Fruit fly (Drosophila melanogaster) whole organism, embryonic: Measurements from ENCODE around the gene unk.

Source experiments
- Aef1 ChIP-seq: fragments of 200-800 bp; sonication (Bioruptor generic); IDR thresholded peaks from 3 replicates; pipeline ENCODE4 v1.3.6; 2022; ENCODE audit warnings: missing biosample characterization, missing genetic modification characterization
- BEAF-32 ChIP-seq: fragments of 200-800 bp; sonication (Bioruptor generic); optimal IDR thresholded peaks from 3 replicates; lab custom pipeline; 2017; ENCODE audit warnings: missing biosample characterization, missing genetic modification characterization, mild to moderate bottlenecking, moderate library complexity, missing genetic modification reagents
- CG10267 ChIP-seq: fragments of 200-800 bp; sonication (Bioruptor generic); optimal IDR thresholded peaks from 2 replicates; lab custom pipeline; 2018; ENCODE audit warnings: missing biosample characterization, mild to moderate bottlenecking, missing genetic modification characterization, moderate library complexity
- CG10274 ChIP-seq: fragments of 200-800 bp; sonication (Bioruptor generic); optimal IDR thresholded peaks from 3 replicates; lab custom pipeline; 2017; ENCODE audit warnings: missing biosample characterization, mild to moderate bottlenecking, missing genetic modification characterization
- CG10321 ChIP-seq: fragments of 200-800 bp; sonication (Bioruptor generic); IDR thresholded peaks from 2 replicates; pipeline ENCODE4 v1.3.6; 2022; ENCODE audit warnings: missing biosample characterization, missing genetic modification characterization
- CG12391 ChIP-seq: fragments of 200-800 bp; sonication (Bioruptor generic); optimal IDR thresholded peaks from 3 replicates; lab custom pipeline; 2018; ENCODE audit warnings: missing biosample characterization, mild to moderate bottlenecking, missing genetic modification characterization, moderate library complexity
- CG12942 ChIP-seq: fragments of 200-800 bp; sonication (Bioruptor generic); optimal IDR thresholded peaks from 3 replicates; lab custom pipeline; 2016; ENCODE audit warnings: missing biosample characterization, missing genetic modification characterization
- CG15269 ChIP-seq: fragments of 200-800 bp; sonication (Bioruptor generic); optimal IDR thresholded peaks from 2 replicates; lab custom pipeline; 2018; ENCODE audit warnings: missing biosample characterization, mild to moderate bottlenecking, missing genetic modification characterization, moderate library complexity
- CG15696 ChIP-seq: fragments of 200-800 bp; sonication (Bioruptor generic); optimal IDR thresholded peaks from 2 replicates; lab custom pipeline; 2019; ENCODE audit warnings: missing biosample characterization, mild to moderate bottlenecking, missing genetic modification characterization, moderate library complexity
- CG1647 ChIP-seq: fragments of 200-800 bp; sonication (Bioruptor generic); optimal IDR thresholded peaks from 3 replicates; lab custom pipeline; 2016; ENCODE audit warnings: missing biosample characterization, missing genetic modification characterization
- CG17359 ChIP-seq: fragments of 200-800 bp; sonication (Bioruptor generic); optimal IDR thresholded peaks from 3 replicates; lab custom pipeline; 2018; ENCODE audit warnings: missing biosample characterization, mild to moderate bottlenecking, missing genetic modification characterization, moderate library complexity
- CG17568 ChIP-seq: fragments of 200-800 bp; sonication (Bioruptor generic); optimal IDR thresholded peaks from 2 replicates; lab custom pipeline; 2018; ENCODE audit warnings: missing biosample characterization, mild to moderate bottlenecking, missing genetic modification characterization, moderate library complexity
- CG17612 ChIP-seq: fragments of 200-800 bp; sonication (Bioruptor generic); IDR thresholded peaks from 2 replicates; pipeline ENCODE4 v1.3.6; 2022; ENCODE audit warnings: missing biosample characterization, missing genetic modification characterization
- CG2875 ChIP-seq: fragments of 200-800 bp; sonication (Bioruptor generic); optimal IDR thresholded peaks from 2 replicates; lab custom pipeline; 2017; ENCODE audit warnings: missing biosample characterization, mild to moderate bottlenecking, missing genetic modification characterization, missing genetic modification reagents
- CG30403 ChIP-seq: fragments of 200-800 bp; sonication (Bioruptor generic); optimal IDR thresholded peaks from 3 replicates; lab custom pipeline; 2016; ENCODE audit warnings: missing biosample characterization, missing genetic modification characterization
- CG31441 ChIP-seq: fragments of 200-800 bp; sonication (Bioruptor generic); IDR thresholded peaks from 2 replicates; pipeline ENCODE4 v1.3.6; 2022; ENCODE audit warnings: missing biosample characterization, missing genetic modification characterization
- CG34422 ChIP-seq: fragments of 200-800 bp; sonication (Bioruptor generic); IDR thresholded peaks from 3 replicates; pipeline ENCODE4 v1.3.6; 2022; ENCODE audit warnings: missing biosample characterization, missing genetic modification characterization
- CG3995 ChIP-seq: fragments of 200-800 bp; sonication (Bioruptor generic); optimal IDR thresholded peaks from 3 replicates; lab custom pipeline; 2016; ENCODE audit warnings: missing biosample characterization, missing genetic modification characterization
- CG4328 ChIP-seq: fragments of 200-800 bp; sonication (Bioruptor generic); optimal IDR thresholded peaks from 3 replicates; lab custom pipeline; 2017; ENCODE audit warnings: missing biosample characterization, missing genetic modification reagents, missing genetic modification characterization
- CG7372 ChIP-seq: fragments of 200-800 bp; sonication (Bioruptor generic); IDR thresholded peaks from 2 replicates; pipeline ENCODE4 v1.3.6; 2022; ENCODE audit warnings: missing biosample characterization, missing genetic modification characterization
- CG7556 ChIP-seq: fragments of 200-800 bp; sonication (Bioruptor generic); optimal IDR thresholded peaks from 2 replicates; lab custom pipeline; 2017; ENCODE audit warnings: missing biosample characterization, mild to moderate bottlenecking, missing genetic modification characterization
- CG7839 ChIP-seq: fragments of 200-800 bp; sonication (Bioruptor generic); optimal IDR thresholded peaks from 3 replicates; lab custom pipeline; 2018; ENCODE audit warnings: missing biosample characterization, mild to moderate bottlenecking, missing genetic modification characterization, moderate library complexity
- CG8089 ChIP-seq: fragments of 200-800 bp; sonication (Bioruptor generic); optimal IDR thresholded peaks from 3 replicates; lab custom pipeline; 2016; ENCODE audit warnings: missing biosample characterization, missing genetic modification characterization
- CG8765 ChIP-seq: fragments of 200-800 bp; sonication (Bioruptor generic); IDR thresholded peaks from 2 replicates; pipeline ENCODE4 v1.3.6; 2022; ENCODE audit warnings: missing biosample characterization, missing genetic modification characterization
- D19A ChIP-seq: fragments of 200-800 bp; optimal IDR thresholded peaks from 3 replicates; lab custom pipeline; 2019; ENCODE audit warnings: missing biosample characterization, mild to moderate bottlenecking, missing genetic modification characterization, moderate library complexity
- E2f1 ChIP-seq: fragments of 200-800 bp; sonication (Bioruptor generic); IDR thresholded peaks from 2 replicates; pipeline ENCODE4 v1.3.6; 2022; ENCODE audit warnings: missing biosample characterization, missing genetic modification characterization
- Mrtf ChIP-seq: fragments of 200-800 bp; sonication (Bioruptor generic); IDR thresholded peaks from 3 replicates; pipeline ENCODE4 v1.3.6; 2022; ENCODE audit warnings: missing biosample characterization, missing genetic modification characterization
- Stat92E ChIP-seq, 3 experiments: fragments of >200 bp in 2 of 3; fragments of 200-800 bp in 1 of 3; sonication (Bioruptor generic) in 1 of 3; optimal IDR thresholded peaks; 2 replicates each; lab custom pipeline; 2017 to 2019; ENCODE audit warnings: missing biosample characterization in 3 of 3, missing genetic modification characterization in 3 of 3, mild to moderate bottlenecking in 1 of 3, moderate library complexity in 1 of 3
- bcd ChIP-seq: fragments of 200-800 bp; sonication (Bioruptor generic); optimal IDR thresholded peaks from 2 replicates; lab custom pipeline; 2017; ENCODE audit warnings: missing biosample characterization, mild to moderate bottlenecking, missing genetic modification characterization
- bowl ChIP-seq: fragments of 200-800 bp; sonication (Bioruptor generic); IDR thresholded peaks from 2 replicates; pipeline ENCODE4 v1.3.6; 2022; ENCODE audit warnings: missing biosample characterization, missing genetic modification characterization
- cg ChIP-seq: fragments of 200-800 bp; sonication (Bioruptor generic); optimal IDR thresholded peaks from 3 replicates; lab custom pipeline; 2019; ENCODE audit warnings: missing biosample characterization, mild to moderate bottlenecking, missing genetic modification characterization, moderate library complexity
- croc ChIP-seq: fragments of 200-800 bp; sonication (Bioruptor generic); conservative IDR thresholded peaks from 3 replicates; pipeline ENCODE4 v1.3.6; 2022; ENCODE audit warnings: missing biosample characterization, missing genetic modification characterization
- esg ChIP-seq: fragments of 200-800 bp; sonication (Bioruptor generic); conservative IDR thresholded peaks from 2 replicates; pipeline ENCODE4 v1.3.6; 2022; ENCODE audit warnings: missing biosample characterization, missing genetic modification characterization
- fd64A ChIP-seq: fragments of 200-800 bp; sonication (Bioruptor generic); optimal IDR thresholded peaks from 3 replicates; lab custom pipeline; 2018; ENCODE audit warnings: missing biosample characterization, mild to moderate bottlenecking, missing genetic modification characterization
- grn ChIP-seq: fragments of 200-800 bp; sonication (Bioruptor generic); optimal IDR thresholded peaks from 3 replicates; lab custom pipeline; 2017; ENCODE audit warnings: missing biosample characterization, missing genetic modification characterization
- gsb-n ChIP-seq: fragments of 200-800 bp; sonication (Bioruptor generic); optimal IDR thresholded peaks from 3 replicates; lab custom pipeline; 2018; ENCODE audit warnings: missing biosample characterization, mild to moderate bottlenecking, missing genetic modification characterization
- ham ChIP-seq: fragments of 200-800 bp; sonication (Bioruptor generic); IDR thresholded peaks from 2 replicates; pipeline ENCODE4 v1.3.6; 2022; ENCODE audit warnings: missing biosample characterization, missing genetic modification characterization
- hth ChIP-seq: fragments of >200 bp; optimal IDR thresholded peaks from 2 replicates; lab custom pipeline; 2017; ENCODE audit warnings: inconsistent platforms
- jumu ChIP-seq: fragments of 200-800 bp; sonication (Bioruptor generic); optimal IDR thresholded peaks from 3 replicates; lab custom pipeline; 2016; ENCODE audit warnings: missing biosample characterization, missing genetic modification characterization
- kah ChIP-seq: fragments of 200-800 bp; sonication (Bioruptor generic); optimal IDR thresholded peaks from 2 replicates; lab custom pipeline; 2018; ENCODE audit warnings: missing biosample characterization, mild to moderate bottlenecking, missing genetic modification characterization
- ken ChIP-seq: fragments of 200-800 bp; sonication (Bioruptor generic); IDR thresholded peaks from 3 replicates; pipeline ENCODE4 v1.3.6; 2022; ENCODE audit warnings: missing biosample characterization, missing genetic modification characterization
- kni ChIP-seq: fragments of 200-800 bp; sonication (Bioruptor generic); optimal IDR thresholded peaks from 3 replicates; lab custom pipeline; 2017; ENCODE audit warnings: mild to moderate bottlenecking, missing biosample characterization, missing genetic modification reagents, missing genetic modification characterization
- knrl ChIP-seq: fragments of 200-800 bp; sonication (Bioruptor generic); IDR thresholded peaks from 3 replicates; pipeline ENCODE4 v1.3.6; 2022; ENCODE audit warnings: missing biosample characterization, missing genetic modification characterization; ENCODE audit not compliant: partially characterized antibody
- lbe ChIP-seq: fragments of 200-800 bp; sonication (Bioruptor generic); optimal IDR thresholded peaks from 2 replicates; lab custom pipeline; 2016; ENCODE audit warnings: missing biosample characterization, mild to moderate bottlenecking, missing genetic modification characterization
- otp ChIP-seq: fragments of 200-800 bp; sonication (Bioruptor generic); IDR thresholded peaks from 3 replicates; pipeline ENCODE4, ENCODE4 v1.3.6; 2022; ENCODE audit warnings: missing biosample characterization, missing genetic modification characterization
- sens-2 ChIP-seq: fragments of 200-800 bp; sonication (Bioruptor generic); IDR thresholded peaks from 2 replicates; pipeline ENCODE4 v1.3.6; 2022; ENCODE audit warnings: missing biosample characterization, missing genetic modification characterization
- tap ChIP-seq: fragments of 200-800 bp; optimal IDR thresholded peaks from 3 replicates; lab custom pipeline; 2019; ENCODE audit warnings: missing biosample characterization, mild to moderate bottlenecking, missing genetic modification characterization, moderate library complexity
- tio ChIP-seq: fragments of 200-800 bp; sonication (Bioruptor generic); optimal IDR thresholded peaks from 2 replicates; lab custom pipeline; 2017; ENCODE audit warnings: missing biosample characterization, missing genetic modification characterization, inconsistent platforms
- tna ChIP-seq: fragments of 200-800 bp; sonication (Bioruptor generic); IDR thresholded peaks from 2 replicates; pipeline ENCODE4 v1.3.6; 2022; ENCODE audit warnings: missing biosample characterization, missing genetic modification characterization; ENCODE audit not compliant: partially characterized antibody
- vfl ChIP-seq: fragments of 200-800 bp; sonication (Bioruptor generic); optimal IDR thresholded peaks from 2 replicates; lab custom pipeline; 2016; ENCODE audit warnings: missing biosample characterization, missing genetic modification characterization
- wdn ChIP-seq: fragments of 200-800 bp; sonication (Bioruptor generic); IDR thresholded peaks from 2 replicates; pipeline ENCODE4 v1.3.6; 2022; ENCODE audit warnings: missing biosample characterization, missing genetic modification characterization

The unk gene

DNA sequence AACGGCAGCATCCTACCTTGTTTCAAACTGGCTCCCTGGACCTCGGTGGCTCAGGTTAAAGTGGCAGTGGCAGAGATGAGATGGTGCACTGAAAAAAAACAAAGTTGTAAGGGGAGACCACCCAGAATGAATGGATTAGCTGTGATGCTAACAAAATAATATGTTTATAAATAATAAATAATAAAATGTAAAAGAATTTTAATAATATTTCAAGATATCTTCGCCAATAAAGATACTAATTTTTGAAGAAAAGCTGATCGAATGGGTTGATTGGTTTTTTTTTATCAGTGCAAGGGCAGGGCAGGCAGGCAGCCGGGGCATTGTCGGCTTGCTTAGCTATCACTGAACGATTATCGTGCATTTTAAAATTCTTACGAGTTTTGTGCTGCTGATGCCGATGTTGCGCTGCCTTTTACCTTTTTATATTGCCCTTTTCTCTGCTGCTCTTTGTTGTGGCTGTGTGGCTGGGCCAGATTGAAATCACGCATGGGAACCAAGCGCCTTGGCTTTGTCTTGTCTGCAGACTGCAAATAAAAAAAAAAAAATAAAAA is 8.6 kb downstream of the unk start (continued):
- TF ChIP-seq CG2875 (GFP tag; lab: Kevin White, UChicago) = peak; percentile 40
- no peak for TF ChIP-seq CG12942 (GFP tag; lab: Kevin White, UChicago)
- TF ChIP-seq CG31441 = peak; percentile 60
- no peak for TF ChIP-seq CG7372 (GFP tag; lab: Robert Waterston, UW)
- no peak for TF ChIP-seq CG17612
- no peak for TF ChIP-seq tio
- TF ChIP-seq Stat92E (GFP tag; optimal IDR thresholded peaks at IDR 0.05; lab: Kevin White, UChicago) = no peak
- peak; percentile 34; the same call in 1 of the 3 replicates for TF ChIP-seq croc
- no peak for TF ChIP-seq vfl (GFP tag; lab: Kevin White, UChicago)
- no peak for TF ChIP-seq CG8089
- peak; percentile 63 for TF ChIP-seq CG12391 (tag; lab: Kevin White, UChicago)
- TF ChIP-seq jumu (GFP tag; lab: Kevin White, UChicago) = no peak
- peak; percentile 65 for TF ChIP-seq lbe
- peak; percentile 45 for TF ChIP-seq gsb-n (tag; lab: Kevin White, UChicago)
- no peak for TF ChIP-seq esg (GFP tag; lab: Robert Waterston, UW)
- TF ChIP-seq CG4328 = no peak
- peak; percentile 47 for TF ChIP-seq CG7556 (GFP tag; lab: Kevin White, UChicago)
- TF ChIP-seq wdn = no peak
- TF ChIP-seq ham (GFP tag; lab: Robert Waterston, UW) = no peak
- TF ChIP-seq CG10274 (GFP tag; lab: Kevin White, UChicago) = no peak
- peak; percentile 32 for TF ChIP-seq D19A (tag; lab: Kevin White, UChicago)
- TF ChIP-seq CG3995 (GFP tag; lab: Kevin White, UChicago) = no peak
- no peak for TF ChIP-seq bcd (GFP tag; lab: Kevin White, UChicago)
- TF ChIP-seq otp (GFP tag; lab: Robert Waterston, UW) = no peak
- TF ChIP-seq BEAF-32 (GFP tag; lab: Kevin White, UChicago) = no peak
- TF ChIP-seq sens-2 = no peak
- peak; percentile 83 for TF ChIP-seq CG15696 (tag; lab: Kevin White, UChicago)
- peak; percentile 52 for TF ChIP-seq kni
- TF ChIP-seq Aef1 (GFP tag; lab: Robert Waterston, UW) = no peak
- TF ChIP-seq CG10267 = peak; percentile 63
- TF ChIP-seq CG34422 (GFP tag; lab: Robert Waterston, UW) = no peak
- TF ChIP-seq Mrtf (GFP tag; lab: Robert Waterston, UW) = no peak
- no peak for TF ChIP-seq kah (GFP tag; lab: Kevin White, UChicago)
- no peak for TF ChIP-seq CG1647 (GFP tag; lab: Kevin White, UChicago)
- TF ChIP-seq E2f1 (GFP tag; lab: Robert Waterston, UW) = no peak
- no peak for TF ChIP-seq hth (lab: Kevin White, UChicago)
- TF ChIP-seq ken (GFP tag; lab: Robert Waterston, UW) = no peak
- peak; percentile 8 for TF ChIP-seq CG17359 (tag; lab: Kevin White, UChicago)
- no peak for TF ChIP-seq bowl (GFP tag; lab: Robert Waterston, UW)
- no peak for TF ChIP-seq CG15269 (tag; lab: Kevin White, UChicago)
- TF ChIP-seq CG17568 = no peak
- peak; percentile 14; the same call in 1 of the 2 replicates for TF ChIP-seq CG8765 (GFP tag; lab: Robert Waterston, UW)
- no peak for TF ChIP-seq fd64A
- TF ChIP-seq CG10321 (GFP tag; lab: Robert Waterston, UW) = no peak
- no peak for TF ChIP-seq knrl (GFP tag; lab: Robert Waterston, UW)
- TF ChIP-seq CG7839 (tag; lab: Kevin White, UChicago) = no peak
- TF ChIP-seq grn (GFP tag; lab: Kevin White, UChicago) = no peak
- no peak for TF ChIP-seq tap (tag; lab: Kevin White, UChicago)
- no peak for TF ChIP-seq CG30403 (GFP tag; lab: Kevin White, UChicago)
- no peak for TF ChIP-seq tna (GFP tag; lab: Robert Waterston, UW)
- TF ChIP-seq cg (GFP tag; lab: Kevin White, UChicago) = no peak
